Worm (Caenorhabditis elegans) whole organism, mixed stage, embryonic: ENCODE results near the gene fbxb-108.

Experiments used
- M03D4.4 ChIP-seq: sonication (generic microtip); optimal IDR thresholded peaks from 2 replicates; lab custom pipeline; 2017; ENCODE audit warnings: mild to moderate bottlenecking, missing genetic modification characterization, missing compliant biosample characterization
- bed-3 ChIP-seq: fragments of 200-800 bp; sonication (Bioruptor generic); optimal IDR thresholded peaks from 3 replicates; lab custom pipeline; 2018; ENCODE audit warnings: mild to moderate bottlenecking, missing genetic modification characterization, moderate library complexity, missing compliant biosample characterization
- blmp-1 ChIP-seq: fragments of 150-350 bp; optimal IDR thresholded peaks from 2 replicates; lab custom pipeline; 2014; ENCODE audit warnings: missing biosample characterization, missing genetic modification characterization
- ceh-39 ChIP-seq: fragments of 150-350 bp; optimal IDR thresholded peaks from 2 replicates; lab custom pipeline; 2014; ENCODE audit warnings: missing biosample characterization, missing genetic modification characterization
- ceh-43 ChIP-seq: fragments of 200-800 bp; sonication (Bioruptor generic); optimal IDR thresholded peaks from 2 replicates; lab custom pipeline; 2018; ENCODE audit warnings: mild to moderate bottlenecking, missing genetic modification characterization, moderate library complexity, missing compliant biosample characterization
- ces-1 ChIP-seq: fragments of 150-350 bp; optimal IDR thresholded peaks from 2 replicates; lab custom pipeline; 2014; ENCODE audit warnings: missing biosample characterization, missing genetic modification reagents, missing genetic modification characterization
- cnd-1 ChIP-seq: fragments of 200-800 bp; sonication (Bioruptor generic); optimal IDR thresholded peaks from 2 replicates; lab custom pipeline; 2018; ENCODE audit warnings: mild to moderate bottlenecking, missing genetic modification characterization, missing compliant biosample characterization
- drap-1 ChIP-seq: fragments of 200-800 bp; sonication (Bioruptor generic); optimal IDR thresholded peaks from 3 replicates; lab custom pipeline; 2018; ENCODE audit warnings: mild to moderate bottlenecking, missing genetic modification characterization, missing compliant biosample characterization
- elt-1 ChIP-seq: sonication (generic microtip); optimal IDR thresholded peaks from 2 replicates; lab custom pipeline; 2017; ENCODE audit warnings: missing genetic modification characterization, mild to moderate bottlenecking, missing compliant biosample characterization, antibody characterized with exemption, moderate library complexity, borderline replicate concordance; ENCODE audit not compliant: insufficient read depth
- elt-3 ChIP-seq: fragments of 150-350 bp; optimal IDR thresholded peaks from 2 replicates; lab custom pipeline; 2014; ENCODE audit warnings: missing biosample characterization, missing genetic modification characterization
- flh-1 ChIP-seq: fragments of 200-800 bp; sonication (Bioruptor generic); optimal IDR thresholded peaks from 2 replicates; lab custom pipeline; 2018; ENCODE audit warnings: mild to moderate bottlenecking, missing genetic modification characterization, moderate library complexity, missing compliant biosample characterization
- ham-2 ChIP-seq: fragments of 200-800 bp; sonication (Bioruptor generic); optimal IDR thresholded peaks from 2 replicates; lab custom pipeline; 2018; ENCODE audit warnings: mild to moderate bottlenecking, missing genetic modification characterization, missing compliant biosample characterization
- lin-13 ChIP-seq: fragments of 150-350 bp; optimal IDR thresholded peaks from 2 replicates; lab custom pipeline; 2014; ENCODE audit warnings: missing biosample characterization, missing genetic modification characterization
- lin-32 ChIP-seq: fragments of 200-800 bp; sonication (Bioruptor generic); optimal IDR thresholded peaks from 2 replicates; lab custom pipeline; 2018; ENCODE audit warnings: mild to moderate bottlenecking, missing genetic modification characterization, missing compliant biosample characterization
- lsy-2 ChIP-seq: fragments of 150-350 bp; optimal IDR thresholded peaks from 2 replicates; lab custom pipeline; 2014; ENCODE audit warnings: missing biosample characterization, missing genetic modification characterization
- mab-5 ChIP-seq: fragments of 150-350 bp; optimal IDR thresholded peaks from 2 replicates; lab custom pipeline; 2014; ENCODE audit warnings: missing biosample characterization, missing genetic modification characterization
- mep-1 ChIP-seq: fragments of 150-350 bp; optimal IDR thresholded peaks from 2 replicates; lab custom pipeline; 2017; ENCODE audit warnings: missing biosample characterization, missing genetic modification reagents, missing genetic modification characterization, inconsistent platforms
- mls-2 ChIP-seq: sonication (generic microtip); optimal IDR thresholded peaks from 2 replicates; lab custom pipeline; 2016; ENCODE audit warnings: mild to moderate bottlenecking, missing genetic modification characterization, moderate library complexity, missing compliant biosample characterization
- nhr-2 ChIP-seq: fragments of 150-350 bp; optimal IDR thresholded peaks from 2 replicates; lab custom pipeline; 2014; ENCODE audit warnings: missing biosample characterization, missing genetic modification characterization
- nhr-237 ChIP-seq: fragments of 150-350 bp; optimal IDR thresholded peaks from 2 replicates; lab custom pipeline; 2014; ENCODE audit warnings: missing biosample characterization, missing genetic modification characterization
- nhr-28 ChIP-seq: fragments of 150-350 bp; optimal IDR thresholded peaks from 2 replicates; lab custom pipeline; 2014; ENCODE audit warnings: missing biosample characterization, missing genetic modification characterization
- nhr-76 ChIP-seq: sonication (generic microtip); optimal IDR thresholded peaks from 2 replicates; lab custom pipeline; 2017; ENCODE audit warnings: missing biosample characterization, missing genetic modification characterization
- pha-4 ChIP-seq: fragments of 150-350 bp; optimal IDR thresholded peaks from 2 replicates; lab custom pipeline; 2018; ENCODE audit warnings: missing biosample characterization, missing genetic modification reagents, missing genetic modification characterization
- sem-2 ChIP-seq: fragments of 200-800 bp; sonication (Bioruptor generic); optimal IDR thresholded peaks from 2 replicates; lab custom pipeline; 2018; ENCODE audit warnings: mild to moderate bottlenecking, missing genetic modification characterization, missing compliant biosample characterization
- sptf-1 ChIP-seq: sonication (generic microtip); optimal IDR thresholded peaks from 2 replicates; lab custom pipeline; 2017; ENCODE audit warnings: mild to moderate bottlenecking, missing genetic modification characterization, moderate library complexity, missing compliant biosample characterization
- tbx-8 ChIP-seq: fragments of 200-800 bp; sonication (Bioruptor generic); optimal IDR thresholded peaks from 2 replicates; lab custom pipeline; 2018; ENCODE audit warnings: mild to moderate bottlenecking, missing genetic modification characterization, moderate library complexity, missing compliant biosample characterization
- unc-120 ChIP-seq: sonication (generic microtip); optimal IDR thresholded peaks from 2 replicates; lab custom pipeline; 2017; ENCODE audit warnings: missing genetic modification characterization, missing compliant biosample characterization; ENCODE audit not compliant: poor library complexity, severe bottlenecking
- unc-39 ChIP-seq: fragments of 150-350 bp; optimal IDR thresholded peaks from 2 replicates; lab custom pipeline; 2014; ENCODE audit warnings: missing biosample characterization, missing genetic modification characterization
- unc-62 ChIP-seq: fragments of 150-350 bp; optimal IDR thresholded peaks from 2 replicates; lab custom pipeline; 2014; ENCODE audit warnings: missing biosample characterization, missing genetic modification reagents, missing genetic modification characterization
- zip-8 ChIP-seq: fragments of 150-350 bp; optimal IDR thresholded peaks from 2 replicates; lab custom pipeline; 2014; ENCODE audit warnings: missing biosample characterization, missing genetic modification characterization
- ztf-11 ChIP-seq: fragments of 150-350 bp; optimal IDR thresholded peaks from 2 replicates; lab custom pipeline; 2014; ENCODE audit warnings: missing biosample characterization, missing genetic modification characterization

Gene fbxb-108

ce11 chrII:2780804-2781203 is 16.0 kb downstream of the fbxb-108 start:
- no peak for TF ChIP-seq ces-1
- TF ChIP-seq tbx-8 (GFP tag; lab: Kevin White, UChicago) = no peak
- no peak for TF ChIP-seq ceh-39 (tag; lab: Kevin White, UChicago)
- no peak for TF ChIP-seq bed-3 (GFP tag; lab: Kevin White, UChicago)
- no peak for TF ChIP-seq ham-2 (GFP tag; lab: Kevin White, UChicago)
- no peak for TF ChIP-seq nhr-237 (tag; lab: Kevin White, UChicago)
- no peak for TF ChIP-seq nhr-2 (tag; lab: Kevin White, UChicago)
- no peak for TF ChIP-seq sem-2 (GFP tag; lab: Kevin White, UChicago)
- TF ChIP-seq mab-5 (tag; lab: Kevin White, UChicago) = no peak
- no peak for TF ChIP-seq nhr-28 (tag; lab: Kevin White, UChicago)
- no peak for TF ChIP-seq lsy-2
- TF ChIP-seq elt-3 (tag; lab: Kevin White, UChicago) = no peak
- no peak for TF ChIP-seq nhr-76 (tag; lab: Kevin White, UChicago)
- no peak for TF ChIP-seq drap-1 (GFP tag; lab: Kevin White, UChicago)
- no peak for TF ChIP-seq unc-120 (tag; lab: Kevin White, UChicago)
- TF ChIP-seq flh-1 (GFP tag; lab: Kevin White, UChicago) = no peak

DNA sequence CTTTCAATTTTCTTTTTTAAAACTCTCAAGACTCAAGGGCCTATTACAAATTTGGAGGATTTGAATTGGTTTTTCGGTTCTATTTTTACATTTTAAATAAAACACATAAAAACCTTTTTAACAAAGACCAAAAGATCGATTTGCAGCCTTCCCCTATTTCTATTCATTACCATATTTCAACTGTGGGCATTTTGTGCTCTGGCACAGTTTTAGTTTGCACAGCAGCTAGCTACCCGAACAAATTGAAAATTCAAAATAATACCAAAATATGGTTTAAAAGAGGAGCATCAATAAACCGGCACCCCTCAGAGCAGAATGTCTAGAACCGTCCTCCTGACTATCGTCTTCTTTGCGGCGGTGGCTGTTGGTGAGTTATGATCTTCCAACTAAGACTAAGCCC is 16.6 kb downstream of the fbxb-108 start, which contains the start of gene F08D12.2:
TSS of gene F08D12.2 (plus strand) at position 301 of the 400 bp plus-strand sequence.
- TF ChIP-seq elt-1 (tag; lab: Kevin White, UChicago) (no peak), nhr-237 (tag; lab: Kevin White, UChicago) (no peak), mab-5 (tag; lab: Kevin White, UChicago) (no peak), lsy-2 (no peak), ces-1 (no peak), nhr-76 (tag; lab: Kevin White, UChicago) (no peak), bed-3 (GFP tag; lab: Kevin White, UChicago) (no peak), unc-120 (tag; lab: Kevin White, UChicago) (no peak), unc-39 (tag; lab: Kevin White, UChicago) (no peak), nhr-2 (tag; lab: Kevin White, UChicago) (no peak), ceh-43 (GFP tag; lab: Kevin White, UChicago) (no peak), unc-62 (GFP tag; lab: Kevin White, UChicago) (no peak), cnd-1 (tag; lab: Kevin White, UChicago) (no peak), blmp-1 (tag; lab: Kevin White, UChicago) (no peak), zip-8 (tag; lab: Kevin White, UChicago) (no peak), lin-13 (tag; lab: Kevin White, UChicago) (no peak), sptf-1 (tag; lab: Kevin White, UChicago) (no peak), flh-1 (GFP tag; lab: Kevin White, UChicago) (no peak), pha-4 (tag; lab: Kevin White, UChicago) (no peak)

- no peak for TF ChIP-seq mls-2 (tag; lab: Kevin White, UChicago)
- no peak for TF ChIP-seq mab-5 (tag; lab: Kevin White, UChicago)
- no peak for TF ChIP-seq flh-1 (GFP tag; lab: Kevin White, UChicago)
- TF ChIP-seq mep-1 = no peak
- TF ChIP-seq unc-120 (tag; lab: Kevin White, UChicago) = no peak
- TF ChIP-seq nhr-28 (tag; lab: Kevin White, UChicago) = no peak
- no peak for TF ChIP-seq ceh-39 (tag; lab: Kevin White, UChicago)
- no peak for TF ChIP-seq sptf-1 (tag; lab: Kevin White, UChicago)
- no peak for TF ChIP-seq elt-3 (tag; lab: Kevin White, UChicago)
- TF ChIP-seq unc-39 (tag; lab: Kevin White, UChicago) = no peak
- no peak for TF ChIP-seq ztf-11 (tag; lab: Kevin White, UChicago)
- TF ChIP-seq nhr-2 (tag; lab: Kevin White, UChicago) = no peak
- no peak for TF ChIP-seq unc-62 (GFP tag; lab: Kevin White, UChicago)
- TF ChIP-seq bed-3 (GFP tag; lab: Kevin White, UChicago) = no peak
- no peak for TF ChIP-seq M03D4.4 (tag; lab: Kevin White, UChicago)
- TF ChIP-seq elt-1 (tag; lab: Kevin White, UChicago) = no peak
- TF ChIP-seq pha-4 (tag; lab: Kevin White, UChicago) = no peak
Measured at ce11 chrII:2783380-2783779, 18.6 kb downstream of the fbxb-108 start.

ce11 chrII:2785787-2786186 is 21.0 kb downstream of the fbxb-108 start:
- TF ChIP-seq lin-13 (tag; lab: Kevin White, UChicago) = no peak
- no peak for TF ChIP-seq ztf-11 (tag; lab: Kevin White, UChicago)
- no peak for TF ChIP-seq mep-1
- TF ChIP-seq mab-5 (tag; lab: Kevin White, UChicago) = no peak
- no peak for TF ChIP-seq lsy-2
- no peak for TF ChIP-seq flh-1 (GFP tag; lab: Kevin White, UChicago)
- no peak for TF ChIP-seq ceh-43 (GFP tag; lab: Kevin White, UChicago)
- no peak for TF ChIP-seq blmp-1 (tag; lab: Kevin White, UChicago)
- TF ChIP-seq nhr-237 (tag; lab: Kevin White, UChicago) = no peak
- TF ChIP-seq bed-3 (GFP tag; lab: Kevin White, UChicago) = no peak
- no peak for TF ChIP-seq lin-32 (GFP tag; lab: Kevin White, UChicago)
- no peak for TF ChIP-seq sem-2 (GFP tag; lab: Kevin White, UChicago)
